Fruit fly (Drosophila melanogaster): ENCODE measurements around the gene Prosbeta4.

The Prosbeta4 gene

DNA sequence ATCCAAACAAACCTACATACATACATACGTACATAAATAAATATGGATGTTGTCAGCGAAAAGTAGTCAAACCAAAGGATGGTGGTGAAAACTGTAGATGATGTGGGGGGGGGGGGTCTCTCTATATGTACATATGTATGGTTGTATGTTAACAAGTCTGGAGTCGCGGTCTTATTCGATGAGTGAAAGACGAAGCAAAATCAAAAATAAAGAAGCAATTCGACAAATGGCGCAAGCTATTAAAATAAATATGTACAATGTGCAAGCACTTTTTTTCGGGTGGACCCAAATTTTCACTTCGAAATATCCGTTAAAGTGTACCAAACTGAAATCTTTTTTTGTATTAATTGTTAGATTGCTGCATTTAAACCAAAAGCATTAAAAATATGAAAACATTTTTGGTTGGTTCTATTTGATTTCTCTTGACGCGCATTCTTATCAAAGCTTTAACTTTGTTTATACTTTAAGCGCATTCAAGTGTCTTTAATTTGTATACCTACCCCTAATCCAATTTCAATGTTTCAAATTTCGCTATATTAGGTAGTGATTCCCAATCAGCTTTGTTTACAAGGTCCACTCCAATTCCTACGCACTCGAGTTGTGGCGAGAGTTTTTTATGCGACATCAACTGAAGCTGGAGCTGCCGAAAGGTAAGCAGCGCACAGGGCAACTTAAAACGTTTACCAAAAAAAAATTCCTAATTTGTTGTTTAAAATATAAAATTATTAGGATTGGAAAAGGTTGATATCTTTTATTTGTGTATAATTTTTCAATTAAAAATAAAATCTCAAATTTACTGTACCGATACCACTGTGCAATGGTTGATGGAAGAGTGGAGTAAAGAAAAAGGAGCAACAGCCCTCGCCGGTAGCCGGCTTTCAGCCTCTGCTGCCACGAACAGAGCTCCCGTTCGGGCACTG is 47.7 kb downstream of the Prosbeta4 start, which contains the start of gene CG31807:
Gene CG31807, minus strand, starts transcription at position 51 of the 920 bp plus-strand sequence.
- TF ChIP-seq CG5204 (GFP tag; optimal IDR thresholded peaks at IDR 0.05) (no peak), bab1 (GFP tag; optimal IDR thresholded peaks at IDR 0.05) (peak; percentile 92), Crg-1 (GFP tag; optimal IDR thresholded peaks at IDR 0.05) (no peak), CG7101 (tag; optimal IDR thresholded peaks at IDR 0.05) (peak; percentile 64), CG11617 (GFP tag; optimal IDR thresholded peaks at IDR 0.05) (peak; percentile 19), Mnt (GFP tag; optimal IDR thresholded peaks at IDR 0.05) (no peak), Hr96 (GFP tag; optimal IDR thresholded peaks at IDR 0.05) (peak; percentile 45), kay (GFP tag; ENCODE audit: borderline replicate concordance) (peak; percentile 6), tj (GFP tag; optimal IDR thresholded peaks at IDR 0.05) (peak; percentile 74), CG14711 (tag; optimal IDR thresholded peaks at IDR 0.05) (peak; percentile 46), pad (GFP tag; optimal IDR thresholded peaks at IDR 0.05) (peak; percentile 32), ovo (GFP tag; optimal IDR thresholded peaks at IDR 0.05) (no peak), CG7045 (GFP tag; optimal IDR thresholded peaks at IDR 0.05) (no peak), CG12768 (GFP tag; optimal IDR thresholded peaks at IDR 0.05) (no peak), CG33017 (tag; optimal IDR thresholded peaks at IDR 0.05) (no peak)

DNA sequence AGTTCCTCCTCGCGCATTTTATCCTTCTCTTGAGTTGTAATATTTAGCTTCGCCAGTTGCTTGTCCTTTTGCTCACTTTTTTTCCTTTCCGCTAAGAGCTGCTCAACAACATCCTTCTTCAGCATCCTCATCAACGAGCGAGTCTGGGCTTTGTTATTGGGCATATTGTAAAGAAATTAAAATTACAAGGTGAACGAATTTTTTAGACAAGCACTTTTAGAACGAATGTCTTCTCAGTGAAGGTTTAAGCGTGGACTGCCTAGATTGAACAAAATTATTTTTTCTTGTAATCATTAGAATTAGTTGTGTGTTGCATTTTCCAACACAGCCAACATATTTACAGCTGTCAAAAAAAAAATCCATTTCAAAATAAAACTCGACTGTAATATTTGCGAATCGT is 49.7 kb downstream of the Prosbeta4 start, which contains the start of gene CG33552:
Gene CG33552, plus strand, starts transcription at position 301 of the 400 bp plus-strand sequence.
- TF ChIP-seq CG14711 (tag; optimal IDR thresholded peaks at IDR 0.05) (no peak), CG1620 (GFP tag; optimal IDR thresholded peaks at IDR 0.05) (no peak), Crg-1 (GFP tag; optimal IDR thresholded peaks at IDR 0.05) (no peak), cic (GFP tag; optimal IDR thresholded peaks at IDR 0.05) (no peak), pad (GFP tag; optimal IDR thresholded peaks at IDR 0.05) (no peak), cnc (optimal IDR thresholded peaks at IDR 0.05) (no peak), Hr96 (GFP tag; optimal IDR thresholded peaks at IDR 0.05) (no peak), CG33017 (tag; optimal IDR thresholded peaks at IDR 0.05) (no peak), toe (GFP tag; optimal IDR thresholded peaks at IDR 0.05) (no peak)

Measured in whole organism, adult.